Worm (Caenorhabditis elegans): ENCODE data around the gene dnj-18.

ce11 chrIII:4699922-4700321, 2.0 kb downstream of the dnj-18 start, which contains the start of gene sel-13:
- no peak for TF ChIP-seq M03D4.4 (tag; optimal IDR thresholded peaks at IDR 0.05)
- TF ChIP-seq sem-2 (GFP tag; optimal IDR thresholded peaks at IDR 0.05) = no peak
- TF ChIP-seq zip-8 (tag; optimal IDR thresholded peaks at IDR 0.05) = no peak
- TF ChIP-seq elt-3 (tag; optimal IDR thresholded peaks at IDR 0.05) = no peak
- TF ChIP-seq pha-4 (tag; optimal IDR thresholded peaks at IDR 0.05) = no peak
- TF ChIP-seq tbx-8 (GFP tag; optimal IDR thresholded peaks at IDR 0.05) = no peak
- no peak for TF ChIP-seq elt-1 (tag; optimal IDR thresholded peaks at IDR 0.05; ENCODE audit: borderline replicate concordance, insufficient read depth)

Measured in whole organism, mixed stage, embryonic.